Worm (Caenorhabditis elegans): ENCODE measurements around the gene abu-9.

The abu-9 gene

ce11 chrX:8350984-8351383 lies 29.1 kb downstream of the abu-9 start, which contains the start of gene npr-28:
Gene npr-28, minus strand, starts transcription at chrX:8351084.
- TF ChIP-seq C16A3.4 (tag; optimal IDR thresholded peaks at IDR 0.05) (no peak), nhr-11 (tag; optimal IDR thresholded peaks at IDR 0.05) (no peak), efl-1 (optimal IDR thresholded peaks at IDR 0.05) (no peak), efl-1 (GFP tag; optimal IDR thresholded peaks at IDR 0.05 in 1 of 2) (peak in 1 of 2 experiments; percentile 21), fos-1 (tag; optimal IDR thresholded peaks at IDR 0.05) (no peak), lin-35 (GFP tag; optimal IDR thresholded peaks at IDR 0.05) (no peak), aha-1 (tag; optimal IDR thresholded peaks at IDR 0.05) (no peak), egl-27 (tag; optimal IDR thresholded peaks at IDR 0.05) (no peak)

- peak; percentile 46 for TF ChIP-seq pax-3 (tag; optimal IDR thresholded peaks at IDR 0.05)
- TF ChIP-seq nhr-71 (tag; optimal IDR thresholded peaks at IDR 0.05), result peak; percentile 31
- TF ChIP-seq efl-1 (optimal IDR thresholded peaks at IDR 0.05), result no peak
- peak in 1 of 2 experiments; percentile 90 for TF ChIP-seq efl-1 (GFP tag; optimal IDR thresholded peaks at IDR 0.05 in 1 of 2)
- no peak for TF ChIP-seq lin-35 (GFP tag; optimal IDR thresholded peaks at IDR 0.05)
- no peak for TF ChIP-seq ceh-88 (GFP tag; IDR thresholded peaks at IDR 0.05)
- TF ChIP-seq nhr-47 (tag; optimal IDR thresholded peaks at IDR 0.05), result peak; percentile 1
- no peak for TF ChIP-seq unc-130 (tag; optimal IDR thresholded peaks at IDR 0.05)
- peak; percentile 7 for TF ChIP-seq sox-4 (tag; optimal IDR thresholded peaks at IDR 0.05)
- TF ChIP-seq dsc-1 (tag; optimal IDR thresholded peaks at IDR 0.05), result peak; percentile 93
- TF ChIP-seq blmp-1 (tag; optimal IDR thresholded peaks at IDR 0.05), result no peak
- TF ChIP-seq pqm-1 (tag; optimal IDR thresholded peaks at IDR 0.05), result no peak
- TF ChIP-seq unc-86 (tag; optimal IDR thresholded peaks at IDR 0.05), result peak; percentile 68
- peak; percentile 26 for TF ChIP-seq fkh-8 (tag; optimal IDR thresholded peaks at IDR 0.05)
- TF ChIP-seq unc-98 (GFP tag; IDR thresholded peaks at IDR 0.05), result no peak
These were observed 32.4 kb downstream of the abu-9 start for ce11 chrX:8354284-8354784.

ce11 chrX:8355350-8355749 lies 33.4 kb downstream of the abu-9 start:
- TF ChIP-seq isw-1 (GFP tag; IDR thresholded peaks at IDR 0.05) (no peak), xbp-1 (tag; optimal IDR thresholded peaks at IDR 0.05) (no peak), unc-62 (GFP tag; optimal IDR thresholded peaks at IDR 0.05) (no peak), alr-1 (tag; optimal IDR thresholded peaks at IDR 0.05; ENCODE audit: borderline replicate concordance) (no peak), mef-2 (tag; optimal IDR thresholded peaks at IDR 0.05) (no peak), elt-2 (tag; optimal IDR thresholded peaks at IDR 0.05) (peak; percentile 69), ceh-8 (GFP tag; optimal IDR thresholded peaks at IDR 0.05) (no peak), lin-15B (tag; optimal IDR thresholded peaks at IDR 0.05) (no peak), ceh-88 (GFP tag; IDR thresholded peaks at IDR 0.05) (no peak), fkh-4 (tag; optimal IDR thresholded peaks at IDR 0.05; ENCODE audit: borderline replicate concordance) (no peak), hlh-4 (tag; optimal IDR thresholded peaks at IDR 0.05) (no peak), C04F5.9 (tag; optimal IDR thresholded peaks at IDR 0.05) (no peak), unc-30 (tag; optimal IDR thresholded peaks at IDR 0.05) (no peak), efl-1 (optimal IDR thresholded peaks at IDR 0.05) (no peak), efl-1 (GFP tag; optimal IDR thresholded peaks at IDR 0.05 in 1 of 2) (peak in 1 of 2 experiments; percentile 24), nhr-47 (tag; optimal IDR thresholded peaks at IDR 0.05) (no peak), swsn-7 (tag; optimal IDR thresholded peaks at IDR 0.05) (no peak), unc-130 (tag; optimal IDR thresholded peaks at IDR 0.05) (no peak), ceh-82 (tag; optimal IDR thresholded peaks at IDR 0.05) (no peak), aha-1 (tag; optimal IDR thresholded peaks at IDR 0.05) (no peak), lsy-2 (tag; optimal IDR thresholded peaks at IDR 0.05) (no peak), lin-35 (GFP tag; optimal IDR thresholded peaks at IDR 0.05) (peak in 1 of 2 experiments; percentile 10), snu-23 (GFP tag; optimal IDR thresholded peaks at IDR 0.05) (no peak), efl-3 (GFP tag; optimal IDR thresholded peaks at IDR 0.05) (no peak), rnt-1 (tag; optimal IDR thresholded peaks at IDR 0.05) (no peak)

ce11 chrX:8356305-8356704 lies 34.4 kb downstream of the abu-9 start:
- TF ChIP-seq skn-1 (tag; optimal IDR thresholded peaks at IDR 0.05) (no peak), mef-2 (tag; optimal IDR thresholded peaks at IDR 0.05) (no peak), efl-1 (optimal IDR thresholded peaks at IDR 0.05) (no peak), efl-1 (GFP tag; optimal IDR thresholded peaks at IDR 0.05 in 1 of 2) (no peak), jun-1 (tag; optimal IDR thresholded peaks at IDR 0.05) (no peak), nhr-71 (tag; optimal IDR thresholded peaks at IDR 0.05) (peak; percentile 39), ceh-8 (GFP tag; optimal IDR thresholded peaks at IDR 0.05) (peak; percentile 18), vab-15 (tag; optimal IDR thresholded peaks at IDR 0.05) (no peak), fos-1 (tag; optimal IDR thresholded peaks at IDR 0.05) (no peak), rnt-1 (tag; optimal IDR thresholded peaks at IDR 0.05) (no peak), ceh-63 (GFP tag; optimal IDR thresholded peaks at IDR 0.05) (no peak), alr-1 (tag; optimal IDR thresholded peaks at IDR 0.05; ENCODE audit: borderline replicate concordance) (no peak), fkh-8 (tag; optimal IDR thresholded peaks at IDR 0.05) (peak; percentile 19), C34B4.2 (tag; optimal IDR thresholded peaks at IDR 0.05) (no peak), irx-1 (tag; optimal IDR thresholded peaks at IDR 0.05) (no peak), nhr-28 (tag; optimal IDR thresholded peaks at IDR 0.05) (no peak), grh-1 (GFP tag; IDR thresholded peaks at IDR 0.05) (no peak), unc-30 (tag; optimal IDR thresholded peaks at IDR 0.05) (no peak), lsy-2 (tag; optimal IDR thresholded peaks at IDR 0.05) (no peak), aha-1 (tag; optimal IDR thresholded peaks at IDR 0.05) (no peak)
